Fruit fly (Drosophila melanogaster): ENCODE results near the gene APC7.

APC7 gene

DNA sequence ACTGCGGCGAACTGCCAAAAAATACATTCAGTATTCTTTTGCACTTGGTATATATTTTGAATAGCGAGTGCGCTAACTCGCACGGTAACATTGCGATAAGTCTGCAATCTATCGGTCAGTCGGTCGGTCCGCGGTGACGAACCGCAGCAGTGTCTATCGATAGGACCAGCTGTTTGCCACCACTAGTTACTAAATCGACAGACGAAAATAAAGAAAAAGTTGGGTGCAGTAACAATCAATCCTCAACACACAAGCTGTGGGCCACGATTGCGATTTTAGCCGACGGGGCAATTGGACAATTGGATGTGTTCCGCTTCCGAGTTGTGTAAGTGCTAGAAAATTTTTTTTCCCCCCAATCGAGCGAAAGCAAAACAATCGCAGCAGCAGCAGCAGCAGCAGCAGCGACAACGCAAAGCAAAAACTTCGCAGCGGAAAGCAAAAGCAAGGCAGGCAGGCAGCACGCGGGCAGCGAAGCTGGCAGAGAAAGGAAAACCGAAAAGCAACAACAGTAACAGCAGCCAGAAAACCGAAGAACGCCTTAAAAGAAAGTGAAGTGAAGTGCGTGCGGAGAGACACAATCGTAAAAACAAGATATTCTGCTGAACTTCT is 6.1 kb upstream of the APC7 start, which contains the start of gene Pat1:
Pat1 (plus strand) TSS at position 96 of the 609 bp plus-strand sequence.
- TF ChIP-seq GATAd (GFP tag; optimal IDR thresholded peaks at IDR 0.05) (no peak), psq (GFP tag; optimal IDR thresholded peaks at IDR 0.05) (peak; percentile 75), pan (optimal IDR thresholded peaks at IDR 0.05) (no peak), Dif (GFP tag; optimal IDR thresholded peaks at IDR 0.05; ENCODE audit: partially characterized antibody) (no peak), foxo (GFP tag; optimal IDR thresholded peaks at IDR 0.05) (peak in 1 of 2 experiments; percentile 7), fru (GFP tag; optimal IDR thresholded peaks at IDR 0.05) (peak; percentile 75), OdsH (GFP tag; optimal IDR thresholded peaks at IDR 0.05) (no peak), Hnf4 (GFP tag; optimal IDR thresholded peaks at IDR 0.05) (peak; percentile 49), jim (GFP tag; optimal IDR thresholded peaks at IDR 0.05) (no peak), h (GFP tag; optimal IDR thresholded peaks at IDR 0.05) (peak; percentile 11), Sp1 (GFP tag; optimal IDR thresholded peaks at IDR 0.05) (peak; percentile 16), Hr83 (GFP tag; optimal IDR thresholded peaks at IDR 0.05; ENCODE audit: poor library complexity, severe bottlenecking) (peak; percentile 57), Dfd (GFP tag; optimal IDR thresholded peaks at IDR 0.05) (no peak), Jra (GFP tag; optimal IDR thresholded peaks at IDR 0.05) (no peak)

DNA sequence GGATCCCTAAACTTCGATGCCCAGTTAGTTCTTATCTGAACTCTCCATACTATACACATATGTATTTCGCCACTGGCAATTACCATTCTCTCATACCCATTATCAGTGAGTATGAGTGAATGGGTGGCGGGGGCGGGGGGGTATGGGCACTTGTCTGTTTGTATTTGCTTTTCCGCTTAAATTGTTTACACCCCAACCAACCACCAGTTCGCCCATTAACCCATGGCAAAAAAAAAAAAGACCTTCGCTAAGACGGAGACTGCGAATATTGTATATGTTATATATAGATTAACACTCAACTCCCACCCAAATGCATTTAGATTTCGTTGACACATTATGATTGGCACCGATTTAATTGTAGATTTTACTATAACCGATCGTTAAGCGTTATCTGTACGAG is 4.8 kb upstream of the APC7 start:
- TF ChIP-seq tai (GFP tag; optimal IDR thresholded peaks at IDR 0.05) (no peak), Dif (GFP tag; optimal IDR thresholded peaks at IDR 0.05; ENCODE audit: partially characterized antibody) (no peak), N (GFP tag; optimal IDR thresholded peaks at IDR 0.05) (no peak), woc (GFP tag; optimal IDR thresholded peaks at IDR 0.05) (no peak), Mio (GFP tag; optimal IDR thresholded peaks at IDR 0.05) (no peak), fru (GFP tag; optimal IDR thresholded peaks at IDR 0.05) (peak; percentile 30), brk (GFP tag; optimal IDR thresholded peaks at IDR 0.05) (no peak), CrebA (GFP tag; optimal IDR thresholded peaks at IDR 0.05; ENCODE audit: borderline replicate concordance) (no peak), CG9705 (GFP tag; optimal IDR thresholded peaks at IDR 0.05) (peak; percentile 5), lola (GFP tag; optimal IDR thresholded peaks at IDR 0.05) (no peak), Jra (GFP tag; optimal IDR thresholded peaks at IDR 0.05) (no peak), dsf (GFP tag; optimal IDR thresholded peaks at IDR 0.05; ENCODE audit: borderline replicate concordance) (no peak), usp (GFP tag; optimal IDR thresholded peaks at IDR 0.05) (no peak), jim (GFP tag; optimal IDR thresholded peaks at IDR 0.05) (no peak), Dfd (GFP tag; optimal IDR thresholded peaks at IDR 0.05) (no peak), HLH106 (tag; optimal IDR thresholded peaks at IDR 0.05) (no peak), rgr (GFP tag; optimal IDR thresholded peaks at IDR 0.05) (peak; percentile 14), CG32264 (GFP tag; optimal IDR thresholded peaks at IDR 0.05) (no peak), Vsx2 (GFP tag; optimal IDR thresholded peaks at IDR 0.05; ENCODE audit: partially characterized antibody) (no peak), foxo (GFP tag; optimal IDR thresholded peaks at IDR 0.05) (peak in 1 of 2 experiments; percentile 34), h (GFP tag; optimal IDR thresholded peaks at IDR 0.05) (peak; percentile 56), ey (GFP tag; optimal IDR thresholded peaks at IDR 0.05) (no peak), sv (GFP tag; optimal IDR thresholded peaks at IDR 0.05) (no peak), Hr83 (GFP tag; optimal IDR thresholded peaks at IDR 0.05; ENCODE audit: poor library complexity, severe bottlenecking) (peak; percentile 50), dmrt93B (GFP tag; optimal IDR thresholded peaks at IDR 0.05) (no peak), br (GFP tag; optimal IDR thresholded peaks at IDR 0.05) (no peak), sage (GFP tag; optimal IDR thresholded peaks at IDR 0.05) (no peak), Hnf4 (GFP tag; optimal IDR thresholded peaks at IDR 0.05) (no peak), Sp1 (GFP tag; optimal IDR thresholded peaks at IDR 0.05) (peak; percentile 20), OdsH (GFP tag; optimal IDR thresholded peaks at IDR 0.05) (peak; percentile 3), dl (GFP tag; optimal IDR thresholded peaks at IDR 0.05; ENCODE audit: insufficient read depth in 1 of 2, partially characterized antibody in 2 of 2) (no peak), psq (GFP tag; optimal IDR thresholded peaks at IDR 0.05) (no peak), Hr78 (GFP tag; optimal IDR thresholded peaks at IDR 0.05) (no peak), Myc (optimal IDR thresholded peaks at IDR 0.05) (no peak), Abd-B (GFP tag; optimal IDR thresholded peaks at IDR 0.05) (no peak), GATAd (GFP tag; optimal IDR thresholded peaks at IDR 0.05) (no peak), Rel (GFP tag; optimal IDR thresholded peaks at IDR 0.05) (no peak), Rel (tag; optimal IDR thresholded peaks at IDR 0.05) (no peak), pan (optimal IDR thresholded peaks at IDR 0.05) (no peak)

Measured in whole organism, wandering third instar larva.